Worm (Caenorhabditis elegans): ENCODE data around the gene F14H8.5.

Gene F14H8.5

ce11 chrV:15002184-15002690 lies 18.6 kb upstream of the F14H8.5 start, which contains the start of the genes fib-1 and mut-15:
fib-1 (minus strand) TSS chrV:15002223.
mut-15 (plus strand) TSS chrV:15002543.
- TF ChIP-seq unc-30 (tag; optimal IDR thresholded peaks at IDR 0.05) (no peak), rnt-1 (tag; optimal IDR thresholded peaks at IDR 0.05) (peak; percentile 97), ceh-90 (tag; optimal IDR thresholded peaks at IDR 0.05) (peak; percentile 74), swsn-7 (tag; optimal IDR thresholded peaks at IDR 0.05) (peak; percentile 95), fkh-8 (tag; optimal IDR thresholded peaks at IDR 0.05) (peak; percentile 98), lir-3 (tag; optimal IDR thresholded peaks at IDR 0.05; ENCODE audit: poor library complexity) (peak; percentile 86), nhr-76 (tag; optimal IDR thresholded peaks at IDR 0.05) (no peak), mab-9 (GFP tag; IDR thresholded peaks at IDR 0.05) (peak; percentile 82), ztf-11 (tag; optimal IDR thresholded peaks at IDR 0.05) (peak in 1 of 2 experiments; percentile 92), sup-37 (GFP tag; optimal IDR thresholded peaks at IDR 0.05) (peak; percentile 53), unc-62 (GFP tag; optimal IDR thresholded peaks at IDR 0.05) (no peak), ets-5 (GFP tag; IDR thresholded peaks at IDR 0.05) (no peak), irx-1 (tag; optimal IDR thresholded peaks at IDR 0.05) (peak; percentile 85), ceh-63 (GFP tag; optimal IDR thresholded peaks at IDR 0.05) (peak; percentile 78), hlh-17 (GFP tag; optimal IDR thresholded peaks at IDR 0.05; ENCODE audit: borderline replicate concordance) (no peak), nhr-237 (tag; optimal IDR thresholded peaks at IDR 0.05) (peak; percentile 53), lin-14 (GFP tag; optimal IDR thresholded peaks at IDR 0.05) (peak; percentile 94), nhr-84 (tag; optimal IDR thresholded peaks at IDR 0.05) (no peak), pqm-1 (tag; optimal IDR thresholded peaks at IDR 0.05) (no peak), hpl-2 (GFP tag; optimal IDR thresholded peaks at IDR 0.05) (peak; percentile 65), dpl-1 (GFP tag; optimal IDR thresholded peaks at IDR 0.05) (peak; percentile 85 to 87 (median 85)), zag-1 (tag; optimal IDR thresholded peaks at IDR 0.05) (peak; percentile 21), Y116A8C.19 (tag; optimal IDR thresholded peaks at IDR 0.05; ENCODE audit: borderline replicate concordance) (peak; percentile 40), nhr-11 (tag; optimal IDR thresholded peaks at IDR 0.05) (peak; percentile 55), nhr-90 (tag; optimal IDR thresholded peaks at IDR 0.05; ENCODE audit: poor library complexity) (peak; percentile 94), jun-1 (tag; optimal IDR thresholded peaks at IDR 0.05) (peak; percentile 87), zip-4 (GFP tag; optimal IDR thresholded peaks at IDR 0.05) (peak; percentile 67), tbx-2 (tag; optimal IDR thresholded peaks at IDR 0.05) (peak; percentile 93), ztf-4 (tag; optimal IDR thresholded peaks at IDR 0.05) (peak; percentile 72), nhr-47 (tag; optimal IDR thresholded peaks at IDR 0.05) (peak; percentile 96), unc-130 (tag; optimal IDR thresholded peaks at IDR 0.05) (peak; percentile 90), C34B4.2 (tag; optimal IDR thresholded peaks at IDR 0.05) (no peak), efl-3 (GFP tag; optimal IDR thresholded peaks at IDR 0.05) (peak; percentile 54), tlp-1 (tag; optimal IDR thresholded peaks at IDR 0.05) (no peak), nhr-77 (tag; optimal IDR thresholded peaks at IDR 0.05) (peak; percentile 91), lsy-2 (tag; optimal IDR thresholded peaks at IDR 0.05) (peak; percentile 95 to 98), ceh-82 (tag; optimal IDR thresholded peaks at IDR 0.05) (peak; percentile 88 to 97 (median 90)), fos-1 (tag; optimal IDR thresholded peaks at IDR 0.05) (peak; percentile 79), nhr-12 (tag; optimal IDR thresholded peaks at IDR 0.05) (no peak), F16B12.6 (tag; optimal IDR thresholded peaks at IDR 0.05) (peak; percentile 57), aly-2 (tag; optimal IDR thresholded peaks at IDR 0.05) (peak; percentile 33), dsc-1 (tag; optimal IDR thresholded peaks at IDR 0.05) (peak; percentile 93), sptf-1 (tag; optimal IDR thresholded peaks at IDR 0.05) (no peak), egl-13 (tag; optimal IDR thresholded peaks at IDR 0.05) (peak; percentile 86), lin-15B (tag; optimal IDR thresholded peaks at IDR 0.05) (peak; percentile 96), nhr-20 (tag; optimal IDR thresholded peaks at IDR 0.05) (peak; percentile 96), nhr-71 (tag; optimal IDR thresholded peaks at IDR 0.05) (peak; percentile 96), elt-2 (tag; optimal IDR thresholded peaks at IDR 0.05) (peak; percentile 68), fkh-10 (GFP tag; optimal IDR thresholded peaks at IDR 0.05) (peak; percentile 74), skn-1 (tag; optimal IDR thresholded peaks at IDR 0.05) (peak; percentile 90), C16A3.4 (tag; optimal IDR thresholded peaks at IDR 0.05) (peak; percentile 96), unc-86 (tag; optimal IDR thresholded peaks at IDR 0.05) (peak; percentile 88)

Data from whole organism, L1 larva.